Fruit fly (Drosophila melanogaster) whole organism, embryonic: Measurements from ENCODE around the gene CG32073.
A peak's percentile ranks its signal among the peaks of the same experiment; 100 is the strongest.

Experiments used
- Abd-B ChIP-seq: fragments of 200-800 bp; sonication (Bioruptor generic); optimal IDR thresholded peaks from 2 replicates; lab custom pipeline; 2018; ENCODE audit warnings: missing biosample characterization, mild to moderate bottlenecking, missing genetic modification characterization, moderate library complexity
- Atf6 ChIP-seq: fragments of 200-800 bp; sonication (Bioruptor generic); IDR thresholded peaks from 2 replicates; pipeline ENCODE4 v1.3.6; 2022; ENCODE audit warnings: missing biosample characterization, missing genetic modification characterization
- BEAF-32 ChIP-seq: fragments of 200-800 bp; sonication (Bioruptor generic); optimal IDR thresholded peaks from 3 replicates; lab custom pipeline; 2017; ENCODE audit warnings: missing biosample characterization, missing genetic modification characterization, mild to moderate bottlenecking, moderate library complexity, missing genetic modification reagents
- CG10267 ChIP-seq: fragments of 200-800 bp; sonication (Bioruptor generic); optimal IDR thresholded peaks from 2 replicates; lab custom pipeline; 2018; ENCODE audit warnings: missing biosample characterization, mild to moderate bottlenecking, missing genetic modification characterization, moderate library complexity
- CG10366 ChIP-seq: fragments of 200-800 bp; sonication (Bioruptor generic); IDR thresholded peaks from 2 replicates; pipeline ENCODE4 v1.3.6; 2022; ENCODE audit warnings: missing biosample characterization, missing genetic modification characterization
- CG10431 ChIP-seq: fragments of 200-800 bp; sonication (Bioruptor generic); optimal IDR thresholded peaks from 3 replicates; lab custom pipeline; 2018; ENCODE audit warnings: missing biosample characterization, mild to moderate bottlenecking, missing genetic modification characterization
- CG10959 ChIP-seq: fragments of 200-800 bp; sonication (Bioruptor generic); IDR thresholded peaks from 2 replicates; pipeline ENCODE4 v1.3.6; 2022; ENCODE audit warnings: missing biosample characterization, missing genetic modification characterization
- CG12071 ChIP-seq: fragments of 200-800 bp; sonication (Bioruptor generic); optimal IDR thresholded peaks from 3 replicates; lab custom pipeline; 2018; ENCODE audit warnings: missing biosample characterization, mild to moderate bottlenecking, missing genetic modification characterization
- CG13624 ChIP-seq: fragments of 200-800 bp; sonication (Bioruptor generic); optimal IDR thresholded peaks from 2 replicates; lab custom pipeline; 2016; ENCODE audit warnings: missing biosample characterization, missing genetic modification characterization
- CG14965 ChIP-seq: fragments of 200-800 bp; sonication (Bioruptor generic); optimal IDR thresholded peaks from 2 replicates; lab custom pipeline; 2016; ENCODE audit warnings: missing biosample characterization, missing genetic modification characterization, borderline replicate concordance
- CG17361 ChIP-seq: fragments of 200-800 bp; sonication (Bioruptor generic); IDR thresholded peaks from 3 replicates; pipeline ENCODE4 v1.3.6; 2022; ENCODE audit warnings: missing biosample characterization, missing genetic modification characterization
- CG17612 ChIP-seq: fragments of 200-800 bp; sonication (Bioruptor generic); IDR thresholded peaks from 2 replicates; pipeline ENCODE4 v1.3.6; 2022; ENCODE audit warnings: missing biosample characterization, missing genetic modification characterization
- CG18011 ChIP-seq: fragments of 200-800 bp; sonication (Bioruptor generic); optimal IDR thresholded peaks from 2 replicates; lab custom pipeline; 2017; ENCODE audit warnings: missing biosample characterization, missing genetic modification characterization, mild to moderate bottlenecking, moderate library complexity, missing genotype
- CG18619 ChIP-seq: fragments of 200-800 bp; sonication (Bioruptor generic); optimal IDR thresholded peaks from 3 replicates; lab custom pipeline; 2017; ENCODE audit warnings: missing biosample characterization, mild to moderate bottlenecking, missing genetic modification characterization
- CG30403 ChIP-seq: fragments of 200-800 bp; sonication (Bioruptor generic); optimal IDR thresholded peaks from 3 replicates; lab custom pipeline; 2016; ENCODE audit warnings: missing biosample characterization, missing genetic modification characterization
- CG3407 ChIP-seq: fragments of 200-800 bp; sonication (Bioruptor generic); optimal IDR thresholded peaks from 2 replicates; lab custom pipeline; 2018; ENCODE audit warnings: missing biosample characterization, mild to moderate bottlenecking, missing genetic modification characterization
- CG34376 ChIP-seq: fragments of 200-800 bp; sonication (Bioruptor generic); optimal IDR thresholded peaks from 2 replicates; lab custom pipeline; 2018; ENCODE audit warnings: missing biosample characterization, mild to moderate bottlenecking, missing genetic modification characterization
- CG7357 ChIP-seq: fragments of 200-800 bp; sonication (Bioruptor generic); IDR thresholded peaks from 3 replicates; pipeline ENCODE4 v1.3.6; 2022; ENCODE audit warnings: missing biosample characterization, missing genetic modification characterization
- CG7745 ChIP-seq: fragments of 200-800 bp; sonication (Bioruptor generic); optimal IDR thresholded peaks from 2 replicates; lab custom pipeline; 2018; ENCODE audit warnings: missing biosample characterization, mild to moderate bottlenecking, missing genetic modification characterization, moderate library complexity
- CG7786 ChIP-seq: fragments of 200-800 bp; sonication (Bioruptor generic); optimal IDR thresholded peaks from 2 replicates; lab custom pipeline; 2016; ENCODE audit warnings: missing biosample characterization, missing genetic modification characterization
- CG8281 ChIP-seq: fragments of 200-800 bp; sonication (Bioruptor generic); optimal IDR thresholded peaks from 2 replicates; lab custom pipeline; 2018; ENCODE audit warnings: missing biosample characterization, mild to moderate bottlenecking, missing genetic modification characterization, moderate library complexity
- D ChIP-seq, 2 experiments: fragments of 200-800 bp in 1 of 2; fragments of >200 bp in 1 of 2; sonication (Bioruptor generic) in 1 of 2; optimal IDR thresholded peaks; 2 replicates in 1 of 2; 3 replicates in 1 of 2; lab custom pipeline; 2017; ENCODE audit warnings: mild to moderate bottlenecking in 1 of 2, missing biosample characterization in 1 of 2, missing genetic modification characterization in 1 of 2, missing genetic modification reagents in 1 of 2
- Dbx ChIP-seq: fragments of 200-800 bp; sonication (Bioruptor generic); IDR thresholded peaks from 3 replicates; pipeline ENCODE4 v1.3.6; 2022; ENCODE audit warnings: missing biosample characterization, missing genetic modification characterization
- Deaf1 ChIP-seq: fragments of 200-800 bp; optimal IDR thresholded peaks from 3 replicates; lab custom pipeline; 2019; ENCODE audit warnings: missing biosample characterization, mild to moderate bottlenecking, missing genetic modification characterization, moderate library complexity
- Dfd ChIP-seq, 2 experiments: fragments of >200 bp; optimal IDR thresholded peaks; 2 replicates each; lab custom pipeline; 2017; ENCODE audit warnings: missing biosample characterization in 2 of 2, missing genetic modification characterization in 2 of 2
- Dip3 ChIP-seq: fragments of 200-800 bp; sonication (Bioruptor generic); optimal IDR thresholded peaks from 3 replicates; lab custom pipeline; 2016; ENCODE audit warnings: missing biosample characterization, missing genetic modification characterization
- Ets65A ChIP-seq: fragments of 200-800 bp; sonication (Bioruptor generic); peaks from one replicate; lab custom pipeline; 2016; ENCODE audit warnings: missing biosample characterization, missing genetic modification characterization
- Ets97D ChIP-seq: fragments of 200-800 bp; sonication (Bioruptor generic); optimal IDR thresholded peaks from 3 replicates; lab custom pipeline; 2016; ENCODE audit warnings: missing biosample characterization, missing genetic modification characterization
- Hmx ChIP-seq: fragments of 200-800 bp; sonication (Bioruptor generic); optimal IDR thresholded peaks from 2 replicates; lab custom pipeline; 2016; ENCODE audit warnings: missing biosample characterization, missing genetic modification characterization
- Mad ChIP-seq: fragments of 200-800 bp; sonication (Bioruptor generic); optimal IDR thresholded peaks from 2 replicates; lab custom pipeline; 2016; ENCODE audit warnings: missing biosample characterization, missing genetic modification characterization
- Max ChIP-seq: fragments of 200-800 bp; sonication (Bioruptor generic); optimal IDR thresholded peaks from 2 replicates; lab custom pipeline; 2016; ENCODE audit warnings: missing biosample characterization, mild to moderate bottlenecking, missing genetic modification characterization
- NfI ChIP-seq: fragments of 200-800 bp; sonication (Bioruptor generic); optimal IDR thresholded peaks from 3 replicates; lab custom pipeline; 2018; ENCODE audit warnings: missing biosample characterization, mild to moderate bottlenecking, missing genetic modification characterization, moderate library complexity
- Stat92E ChIP-seq, 3 experiments: fragments of >200 bp in 2 of 3; fragments of 200-800 bp in 1 of 3; sonication (Bioruptor generic) in 1 of 3; optimal IDR thresholded peaks; 2 replicates each; lab custom pipeline; 2017 to 2019; ENCODE audit warnings: missing biosample characterization in 3 of 3, missing genetic modification characterization in 3 of 3, mild to moderate bottlenecking in 1 of 3, moderate library complexity in 1 of 3
- abd-A ChIP-seq: fragments of 200-800 bp; sonication (Bioruptor generic); optimal IDR thresholded peaks from 3 replicates; lab custom pipeline; 2019; ENCODE audit warnings: missing biosample characterization, mild to moderate bottlenecking, missing genetic modification characterization, moderate library complexity
- ara ChIP-seq: fragments of 200-800 bp; sonication (Bioruptor generic); IDR thresholded peaks from 2 replicates; pipeline ENCODE4 v1.3.6; 2022; ENCODE audit warnings: missing biosample characterization, missing genetic modification characterization
- ci ChIP-seq: fragments of 200-800 bp; sonication (Bioruptor generic); IDR thresholded peaks from 3 replicates; pipeline ENCODE4 v1.3.6; 2022; ENCODE audit warnings: missing biosample characterization, missing genetic modification characterization
- dati ChIP-seq: fragments of 200-800 bp; sonication (Bioruptor generic); IDR thresholded peaks from 2 replicates; pipeline ENCODE4 v1.3.6; 2022; ENCODE audit warnings: missing biosample characterization, missing genetic modification characterization
- disco-r ChIP-seq: fragments of 200-800 bp; sonication (Bioruptor generic); optimal IDR thresholded peaks from 2 replicates; lab custom pipeline; 2016; ENCODE audit warnings: missing biosample characterization, missing genetic modification characterization
- dmrt99B ChIP-seq: fragments of 200-800 bp; sonication (Bioruptor generic); optimal IDR thresholded peaks from 2 replicates; lab custom pipeline; 2018; ENCODE audit warnings: missing biosample characterization, mild to moderate bottlenecking, missing genetic modification characterization, moderate library complexity
- gfzf ChIP-seq: fragments of 200-800 bp; sonication (Bioruptor generic); optimal IDR thresholded peaks from 2 replicates; lab custom pipeline; 2016; ENCODE audit warnings: missing biosample characterization, mild to moderate bottlenecking, missing genetic modification characterization, moderate library complexity
- gt ChIP-seq: fragments of 200-800 bp; sonication (Bioruptor generic); IDR thresholded peaks from 2 replicates; pipeline ENCODE4 v1.3.6; 2022; ENCODE audit warnings: missing biosample characterization, missing genetic modification characterization
- her ChIP-seq: fragments of 200-800 bp; sonication (Bioruptor generic); optimal IDR thresholded peaks from 2 replicates; lab custom pipeline; 2016; ENCODE audit warnings: missing biosample characterization, missing genetic modification characterization
- jigr1 ChIP-seq: fragments of 200-800 bp; sonication (Bioruptor generic); IDR thresholded peaks from 3 replicates; pipeline ENCODE4 v1.3.6; 2022; ENCODE audit warnings: missing biosample characterization, missing genetic modification characterization
- klu ChIP-seq: fragments of 200-800 bp; sonication (Bioruptor generic); IDR thresholded peaks from 2 replicates; pipeline ENCODE4 v1.3.6; 2022; ENCODE audit warnings: missing biosample characterization, missing genetic modification characterization
- mld ChIP-seq: fragments of 200-800 bp; sonication (Bioruptor generic); IDR thresholded peaks from 3 replicates; pipeline ENCODE4 v1.3.6; 2022; ENCODE audit warnings: missing biosample characterization, missing genetic modification characterization; ENCODE audit not compliant: partially characterized antibody
- nom ChIP-seq: fragments of 200-800 bp; sonication (Bioruptor generic); optimal IDR thresholded peaks from 2 replicates; lab custom pipeline; 2017; ENCODE audit warnings: missing biosample characterization, missing genetic modification characterization, mild to moderate bottlenecking, moderate library complexity, missing genetic modification reagents
- sna ChIP-seq: fragments of 200-800 bp; sonication (Bioruptor generic); IDR thresholded peaks from 2 replicates; pipeline ENCODE4 v1.3.6; 2022; ENCODE audit warnings: missing biosample characterization, missing genetic modification characterization; ENCODE audit not compliant: partially characterized antibody
- stwl ChIP-seq: fragments of 200-800 bp; sonication (Bioruptor generic); optimal IDR thresholded peaks from 3 replicates; lab custom pipeline; 2018; ENCODE audit warnings: missing biosample characterization, mild to moderate bottlenecking, missing genetic modification characterization, moderate library complexity
- unpg ChIP-seq: fragments of 200-800 bp; sonication (Bioruptor generic); optimal IDR thresholded peaks from 3 replicates; lab custom pipeline; 2018; ENCODE audit warnings: missing biosample characterization, mild to moderate bottlenecking, missing genetic modification characterization, moderate library complexity
- wdn ChIP-seq: fragments of 200-800 bp; sonication (Bioruptor generic); IDR thresholded peaks from 2 replicates; pipeline ENCODE4 v1.3.6; 2022; ENCODE audit warnings: missing biosample characterization, missing genetic modification characterization

Gene CG32073

DNA sequence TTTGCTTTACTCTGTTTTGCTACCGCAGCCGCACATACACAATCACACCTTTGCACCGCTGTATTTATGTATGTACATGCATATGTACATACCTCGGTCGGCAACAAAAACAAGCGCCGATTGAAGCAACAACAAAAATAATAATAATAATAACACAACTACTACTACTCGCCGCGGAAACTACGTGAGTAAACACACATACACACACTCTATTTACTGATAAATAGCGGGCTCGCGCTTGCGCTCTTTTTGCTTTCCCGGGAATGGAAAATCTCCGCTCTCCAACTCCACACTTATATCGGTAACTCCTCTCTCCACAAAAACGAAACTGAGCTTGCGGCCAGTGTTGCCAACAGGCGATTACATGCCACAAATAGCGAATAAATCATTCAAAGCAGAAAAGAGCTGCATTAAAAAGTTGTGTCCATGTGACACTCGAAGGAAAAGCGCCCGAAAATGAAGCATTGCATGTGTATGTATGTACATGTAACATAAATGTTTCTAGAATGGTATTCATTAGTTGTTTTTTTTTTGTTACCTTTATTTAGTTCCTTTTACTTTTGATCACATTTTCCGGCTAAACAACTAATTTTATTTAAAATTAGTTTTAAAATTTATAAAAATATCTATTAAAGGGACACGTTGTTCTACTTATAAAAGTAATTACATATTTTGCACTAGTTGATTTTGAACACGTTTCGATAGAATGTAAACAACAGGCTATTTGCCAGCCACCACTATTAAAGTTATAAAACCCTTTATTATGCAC is 11.4 kb upstream of the CG32073 start (continued):
- TF ChIP-seq dmrt99B (tag; lab: Kevin White, UChicago) (peak; percentile 56), CG3407 (peak; percentile 87), dati (GFP tag; lab: Robert Waterston, UW) (no peak), abd-A (tag; lab: Kevin White, UChicago) (peak; percentile 98), CG7786 (peak; percentile 59), D (optimal IDR thresholded peaks at IDR 0.05; lab: Kevin White, UChicago) (no peak), D (GFP tag; optimal IDR thresholded peaks at IDR 0.05; lab: Kevin White, UChicago) (peak; percentile 61), CG8281 (peak; percentile 64), CG12071 (GFP tag; lab: Kevin White, UChicago) (peak; percentile 80), CG18011 (GFP tag; lab: Kevin White, UChicago) (peak; percentile 23), CG10366 (peak; percentile 24; the same call in 1 of the 2 replicates), her (GFP tag; lab: Kevin White, UChicago) (peak; percentile 1), Stat92E (GFP tag; optimal IDR thresholded peaks at IDR 0.05; lab: Kevin White, UChicago) (peak in 1 of 3 experiments; percentile 15), CG10267 (tag; lab: Kevin White, UChicago) (peak; percentile 25), gfzf (GFP tag; lab: Kevin White, UChicago) (no peak), NfI (peak; percentile 65), CG13624 (GFP tag; lab: Kevin White, UChicago) (peak; percentile 37), Max (GFP tag; lab: Kevin White, UChicago) (peak; percentile 49), CG7357 (GFP tag; lab: Robert Waterston, UW) (no peak), CG34376 (GFP tag; lab: Kevin White, UChicago) (peak; percentile 95), CG30403 (GFP tag; lab: Kevin White, UChicago) (peak; percentile 17), Abd-B (no peak), Dbx (GFP tag; lab: Robert Waterston, UW) (peak; percentile 84; the same call in 2 of the 3 replicates), CG7745 (tag; lab: Kevin White, UChicago) (peak; percentile 81), klu (GFP tag; lab: Robert Waterston, UW) (no peak), CG14965 (no peak), CG10959 (GFP tag; lab: Robert Waterston, UW) (no peak), CG17361 (GFP tag; lab: Robert Waterston, UW) (peak; percentile 64; the same call in 1 of the 3 replicates), CG10431 (peak; percentile 86), gt (no peak)

DNA sequence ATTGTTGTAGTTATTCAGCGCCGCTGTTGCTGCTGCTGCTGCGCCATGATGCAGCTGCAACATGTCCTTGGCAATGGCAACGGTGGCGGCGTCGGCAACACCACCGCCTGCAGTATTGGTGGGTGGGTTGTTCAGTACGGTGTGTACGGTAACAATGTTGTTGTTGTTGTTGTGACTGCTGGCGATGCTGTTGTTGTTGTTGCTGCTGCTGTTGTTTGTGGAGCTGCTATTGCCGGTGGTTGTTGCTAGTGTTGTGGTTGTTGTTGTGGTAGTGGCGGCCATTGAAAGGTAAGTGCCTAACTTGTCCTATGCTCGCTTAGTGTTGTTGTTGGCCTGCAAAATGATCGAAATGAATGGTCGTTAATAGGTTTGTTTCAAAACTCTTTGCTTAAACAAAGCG is 10.4 kb upstream of the CG32073 start:
- peak in 1 of 2 experiments; percentile 14 for TF ChIP-seq Dfd (GFP tag; optimal IDR thresholded peaks at IDR 0.05; lab: Kevin White, UChicago)
- TF ChIP-seq wdn (GFP tag; lab: Robert Waterston, UW) = no peak
- TF ChIP-seq stwl (tag; lab: Kevin White, UChicago) = no peak
- no peak for TF ChIP-seq Ets97D (GFP tag; lab: Kevin White, UChicago)
- TF ChIP-seq jigr1 = no peak
- no peak for TF ChIP-seq ara (GFP tag; lab: Robert Waterston, UW)
- peak; percentile 39; the same call in 1 of the 3 replicates for TF ChIP-seq ci (GFP tag; lab: Robert Waterston, UW)
- TF ChIP-seq unpg = no peak
- TF ChIP-seq disco-r (GFP tag; lab: Kevin White, UChicago) = no peak
- TF ChIP-seq mld = no peak
- TF ChIP-seq Hmx (GFP tag; lab: Kevin White, UChicago) = no peak
- no peak for TF ChIP-seq Deaf1 (tag; lab: Kevin White, UChicago)
- peak; percentile 27 for TF ChIP-seq Ets65A (GFP tag; lab: Kevin White, UChicago)
- TF ChIP-seq sna = 0 out of 2 replicates have a peak, but pooled peaks have one; percentile 12
- TF ChIP-seq CG18619 (GFP tag; lab: Kevin White, UChicago) = no peak
- no peak for TF ChIP-seq Dip3 (GFP tag; lab: Kevin White, UChicago)
- TF ChIP-seq nom (GFP tag; lab: Kevin White, UChicago) = no peak
- no peak for TF ChIP-seq BEAF-32 (GFP tag; lab: Kevin White, UChicago)
- TF ChIP-seq Atf6 (GFP tag; lab: Robert Waterston, UW) = no peak
- no peak for TF ChIP-seq Mad
- TF ChIP-seq CG17612 = no peak
